Fruit fly (Drosophila melanogaster) whole organism, embryonic: ENCODE results near the gene His3.3A.
A peak's percentile ranks its signal among the peaks of the same experiment; 100 is the strongest.

Experiments used
- Awh ChIP-seq: fragments of 200-800 bp; sonication (Bioruptor generic); IDR thresholded peaks from 2 replicates; pipeline ENCODE4, ENCODE4 v1.3.6; 2022; ENCODE audit warnings: missing biosample characterization, missing genetic modification characterization
- CG12219 ChIP-seq: fragments of 200-800 bp; sonication (Bioruptor generic); optimal IDR thresholded peaks from 3 replicates; lab custom pipeline; 2018; ENCODE audit warnings: missing biosample characterization, mild to moderate bottlenecking, missing genetic modification characterization
- CG13296 ChIP-seq: fragments of 200-800 bp; sonication (Bioruptor generic); optimal IDR thresholded peaks from 3 replicates; lab custom pipeline; 2018; ENCODE audit warnings: missing biosample characterization, mild to moderate bottlenecking, missing genetic modification characterization
- CG14710 ChIP-seq: fragments of 200-800 bp; sonication (Bioruptor generic); optimal IDR thresholded peaks from 3 replicates; lab custom pipeline; 2019; ENCODE audit warnings: missing biosample characterization, mild to moderate bottlenecking, missing genetic modification characterization, moderate library complexity
- CG14860 ChIP-seq: fragments of 200-800 bp; sonication (Bioruptor generic); IDR thresholded peaks from 3 replicates; pipeline ENCODE4 v1.3.6; 2022; ENCODE audit warnings: missing biosample characterization, missing genetic modification characterization; ENCODE audit not compliant: partially characterized antibody
- CG15011 ChIP-seq: fragments of 200-800 bp; sonication (Bioruptor generic); optimal IDR thresholded peaks from 3 replicates; lab custom pipeline; 2018; ENCODE audit warnings: missing biosample characterization, mild to moderate bottlenecking, missing genetic modification characterization
- CG15073 ChIP-seq: fragments of 200-800 bp; sonication (Bioruptor generic); optimal IDR thresholded peaks from 2 replicates; lab custom pipeline; 2016; ENCODE audit warnings: missing biosample characterization, missing genetic modification characterization
- CG15696 ChIP-seq: fragments of 200-800 bp; sonication (Bioruptor generic); optimal IDR thresholded peaks from 2 replicates; lab custom pipeline; 2019; ENCODE audit warnings: missing biosample characterization, mild to moderate bottlenecking, missing genetic modification characterization, moderate library complexity
- CG1602 ChIP-seq: fragments of 200-800 bp; sonication (Bioruptor generic); optimal IDR thresholded peaks from 3 replicates; lab custom pipeline; 2016; ENCODE audit warnings: missing biosample characterization, missing genetic modification characterization
- CG1647 ChIP-seq: fragments of 200-800 bp; sonication (Bioruptor generic); optimal IDR thresholded peaks from 3 replicates; lab custom pipeline; 2016; ENCODE audit warnings: missing biosample characterization, missing genetic modification characterization
- CG16815 ChIP-seq: fragments of 200-800 bp; sonication (Bioruptor generic); optimal IDR thresholded peaks from 3 replicates; lab custom pipeline; 2017; ENCODE audit warnings: missing biosample characterization, mild to moderate bottlenecking, missing genetic modification characterization
- CG1832 ChIP-seq: fragments of 200-800 bp; sonication (Bioruptor generic); optimal IDR thresholded peaks from 2 replicates; lab custom pipeline; 2017; ENCODE audit warnings: missing biosample characterization, mild to moderate bottlenecking, missing genetic modification characterization, inconsistent platforms
- CG18599 ChIP-seq: fragments of 200-800 bp; sonication (Bioruptor generic); optimal IDR thresholded peaks from 3 replicates; lab custom pipeline; 2017; ENCODE audit warnings: missing biosample characterization, missing genetic modification characterization, mild to moderate bottlenecking, moderate library complexity, missing genetic modification reagents
- CG3163 ChIP-seq: fragments of 200-800 bp; sonication (Bioruptor generic); optimal IDR thresholded peaks from 3 replicates; lab custom pipeline; 2016; ENCODE audit warnings: missing biosample characterization, missing genetic modification characterization
- CG34376 ChIP-seq: fragments of 200-800 bp; sonication (Bioruptor generic); optimal IDR thresholded peaks from 2 replicates; lab custom pipeline; 2018; ENCODE audit warnings: missing biosample characterization, mild to moderate bottlenecking, missing genetic modification characterization
- CG5180 ChIP-seq: fragments of 200-800 bp; sonication (Bioruptor generic); optimal IDR thresholded peaks from 3 replicates; lab custom pipeline; 2017; ENCODE audit warnings: missing biosample characterization, missing genetic modification characterization, mild to moderate bottlenecking, moderate library complexity, missing genetic modification reagents
- CG5245 ChIP-seq: fragments of 200-800 bp; sonication (Bioruptor generic); optimal IDR thresholded peaks from 3 replicates; lab custom pipeline; 2016; ENCODE audit warnings: missing biosample characterization, missing genetic modification characterization
- CG6175 ChIP-seq: fragments of 200-800 bp; sonication (Bioruptor generic); IDR thresholded peaks from 3 replicates; pipeline ENCODE4 v1.3.6; 2022; ENCODE audit warnings: missing biosample characterization, missing genetic modification characterization
- CG6791 ChIP-seq: fragments of 200-800 bp; sonication (Bioruptor generic); IDR thresholded peaks from 3 replicates; pipeline ENCODE4 v1.3.6; 2022; ENCODE audit warnings: missing biosample characterization, missing genetic modification characterization; ENCODE audit not compliant: partially characterized antibody
- CG7928 ChIP-seq: fragments of 200-800 bp; sonication (Bioruptor generic); optimal IDR thresholded peaks from 2 replicates; lab custom pipeline; 2017; ENCODE audit warnings: missing biosample characterization, mild to moderate bottlenecking, missing genetic modification characterization
- CG8388 ChIP-seq: fragments of 200-800 bp; sonication (Bioruptor generic); optimal IDR thresholded peaks from 2 replicates; lab custom pipeline; 2019; ENCODE audit warnings: missing biosample characterization, mild to moderate bottlenecking, missing genetic modification characterization, moderate library complexity
- CG8765 ChIP-seq: fragments of 200-800 bp; sonication (Bioruptor generic); IDR thresholded peaks from 2 replicates; pipeline ENCODE4 v1.3.6; 2022; ENCODE audit warnings: missing biosample characterization, missing genetic modification characterization
- CG9727 ChIP-seq: fragments of 200-800 bp; sonication (Bioruptor generic); optimal IDR thresholded peaks from 3 replicates; lab custom pipeline; 2017; ENCODE audit warnings: missing biosample characterization, mild to moderate bottlenecking, missing genetic modification characterization
- CrebB ChIP-seq: fragments of 200-800 bp; sonication (Bioruptor generic); optimal IDR thresholded peaks from 3 replicates; lab custom pipeline; 2018; ENCODE audit warnings: missing biosample characterization, mild to moderate bottlenecking, missing genetic modification characterization
- HLH4C ChIP-seq: fragments of 200-800 bp; sonication (Bioruptor generic); IDR thresholded peaks from 3 replicates; pipeline ENCODE4 v1.3.6; 2022; ENCODE audit warnings: missing biosample characterization, missing genetic modification characterization; ENCODE audit not compliant: partially characterized antibody
- Hmr ChIP-seq: fragments of 200-800 bp; sonication (Bioruptor generic); optimal IDR thresholded peaks from 3 replicates; lab custom pipeline; 2017; ENCODE audit warnings: mild to moderate bottlenecking, missing biosample characterization, missing genetic modification reagents, missing genetic modification characterization
- MESR4 ChIP-seq: fragments of 200-800 bp; sonication (Bioruptor generic); optimal IDR thresholded peaks from 2 replicates; lab custom pipeline; 2018; ENCODE audit warnings: missing biosample characterization, mild to moderate bottlenecking, missing genetic modification characterization, moderate library complexity
- Nf-YB ChIP-seq: fragments of 200-800 bp; sonication (Bioruptor generic); optimal IDR thresholded peaks from 3 replicates; lab custom pipeline; 2019; ENCODE audit warnings: missing biosample characterization, mild to moderate bottlenecking, missing genetic modification characterization, moderate library complexity
- NfI ChIP-seq: fragments of 200-800 bp; sonication (Bioruptor generic); optimal IDR thresholded peaks from 3 replicates; lab custom pipeline; 2018; ENCODE audit warnings: missing biosample characterization, mild to moderate bottlenecking, missing genetic modification characterization, moderate library complexity
- Opbp ChIP-seq: fragments of 200-800 bp; sonication (Bioruptor generic); IDR thresholded peaks from 3 replicates; pipeline ENCODE4 v1.3.6; 2022; ENCODE audit warnings: missing biosample characterization, missing genetic modification characterization; ENCODE audit not compliant: partially characterized antibody
- Six4 ChIP-seq: fragments of 200-800 bp; sonication (Bioruptor generic); optimal IDR thresholded peaks from 2 replicates; lab custom pipeline; 2016; ENCODE audit warnings: missing biosample characterization, missing genetic modification characterization
- bbx ChIP-seq: fragments of 200-800 bp; sonication (Bioruptor generic); IDR thresholded peaks from 2 replicates; pipeline ENCODE4 v1.3.6; 2022; ENCODE audit warnings: missing biosample characterization, missing genetic modification characterization; ENCODE audit not compliant: partially characterized antibody
- chinmo ChIP-seq: fragments of 200-800 bp; sonication (Bioruptor generic); IDR thresholded peaks from 4 replicates; pipeline ENCODE4 v1.3.6; 2022; ENCODE audit warnings: missing biosample characterization, missing genetic modification characterization; ENCODE audit not compliant: partially characterized antibody
- crc ChIP-seq: fragments of 200-800 bp; sonication (Bioruptor generic); optimal IDR thresholded peaks from 2 replicates; lab custom pipeline; 2016; ENCODE audit warnings: missing biosample characterization, missing genetic modification characterization
- dmrt99B ChIP-seq: fragments of 200-800 bp; sonication (Bioruptor generic); optimal IDR thresholded peaks from 2 replicates; lab custom pipeline; 2018; ENCODE audit warnings: missing biosample characterization, mild to moderate bottlenecking, missing genetic modification characterization, moderate library complexity
- fu2 ChIP-seq: fragments of 200-800 bp; sonication (Bioruptor generic); optimal IDR thresholded peaks from 2 replicates; lab custom pipeline; 2016; ENCODE audit warnings: missing biosample characterization, missing genetic modification characterization
- gcm ChIP-seq: fragments of 200-800 bp; sonication (Bioruptor generic); optimal IDR thresholded peaks from 2 replicates; lab custom pipeline; 2019; ENCODE audit warnings: missing biosample characterization, mild to moderate bottlenecking, missing genetic modification characterization, moderate library complexity
- gro ChIP-seq: fragments of 200-800 bp; sonication (Bioruptor generic); optimal IDR thresholded peaks from 2 replicates; lab custom pipeline; 2016; ENCODE audit warnings: missing biosample characterization, missing genetic modification characterization
- gsb ChIP-seq: fragments of 200-800 bp; sonication (Bioruptor generic); IDR thresholded peaks from 2 replicates; pipeline ENCODE4 v1.3.6; 2022; ENCODE audit warnings: missing biosample characterization, missing genetic modification characterization
- odd ChIP-seq: fragments of 200-800 bp; sonication (Bioruptor generic); optimal IDR thresholded peaks from 2 replicates; lab custom pipeline; 2017; ENCODE audit warnings: missing biosample characterization, mild to moderate bottlenecking, missing genetic modification characterization
- otp ChIP-seq: fragments of 200-800 bp; sonication (Bioruptor generic); IDR thresholded peaks from 3 replicates; pipeline ENCODE4, ENCODE4 v1.3.6; 2022; ENCODE audit warnings: missing biosample characterization, missing genetic modification characterization
- phol ChIP-seq: fragments of 200-800 bp; sonication (Bioruptor generic); optimal IDR thresholded peaks from 3 replicates; lab custom pipeline; 2018; ENCODE audit warnings: missing biosample characterization, mild to moderate bottlenecking, missing genetic modification characterization, moderate library complexity
- rib ChIP-seq: fragments of 200-800 bp; sonication (Bioruptor generic); IDR thresholded peaks from 2 replicates; pipeline ENCODE4 v1.3.6; 2022; ENCODE audit warnings: missing biosample characterization, missing genetic modification characterization
- trem ChIP-seq: fragments of 200-800 bp; optimal IDR thresholded peaks from 3 replicates; lab custom pipeline; 2019; ENCODE audit warnings: missing biosample characterization, mild to moderate bottlenecking, missing genetic modification characterization, moderate library complexity
- vnd ChIP-seq: fragments of 200-800 bp; sonication (Bioruptor generic); IDR thresholded peaks from 3 replicates; pipeline ENCODE4 v1.3.6; 2022; ENCODE audit warnings: missing biosample characterization, missing genetic modification characterization; ENCODE audit not compliant: partially characterized antibody

Gene His3.3A

dm6 chr2L:5059645-5060254 is 4.9 kb downstream of the His3.3A start, which contains the start of gene Rpn11 (continued):
- peak; percentile 24 for TF ChIP-seq CG5245 (GFP tag; lab: Kevin White, UChicago)
- peak; percentile 67 for TF ChIP-seq CG18599 (GFP tag; lab: Kevin White, UChicago)
- peak; percentile 46 for TF ChIP-seq Six4 (GFP tag; lab: Kevin White, UChicago)
- peak; percentile 66 for TF ChIP-seq CG15696
- TF ChIP-seq CG1832 (GFP tag; lab: Kevin White, UChicago): no peak
- no peak for TF ChIP-seq vnd (GFP tag; lab: Robert Waterston, UW)
- TF ChIP-seq otp (GFP tag; lab: Robert Waterston, UW): no peak
- TF ChIP-seq NfI (GFP tag; lab: Kevin White, UChicago): peak; percentile 47
- TF ChIP-seq Nf-YB (GFP tag; lab: Kevin White, UChicago): peak; percentile 37
- TF ChIP-seq CrebB (tag; lab: Kevin White, UChicago): no peak
- peak; percentile 47; the same call in 1 of the 3 replicates for TF ChIP-seq Opbp (GFP tag; lab: Robert Waterston, UW)
- no peak for TF ChIP-seq CG15073
- TF ChIP-seq Hmr (GFP tag; lab: Kevin White, UChicago): peak; percentile 53
- TF ChIP-seq CG8765: no peak
- peak; percentile 87 for TF ChIP-seq CG14710 (tag; lab: Kevin White, UChicago)

DNA sequence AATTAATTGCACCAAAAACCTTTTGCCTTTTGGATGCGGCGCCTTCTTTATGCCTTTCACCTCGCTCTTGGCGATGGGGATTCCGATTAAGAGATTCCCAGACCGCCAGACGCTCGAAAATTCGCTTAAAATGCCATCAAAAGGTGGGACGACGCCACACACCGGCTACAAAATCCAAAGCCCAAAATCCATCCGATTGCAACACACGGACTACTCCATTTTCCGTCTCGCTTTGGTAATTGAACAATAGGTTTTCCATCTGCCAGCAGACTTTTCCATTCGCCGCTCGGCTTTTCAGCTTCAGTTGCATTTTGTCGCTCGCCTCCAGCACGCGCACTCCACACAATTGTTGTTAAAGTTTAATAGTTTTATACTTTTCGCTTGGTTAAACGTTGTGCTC is 5.7 kb downstream of the His3.3A start, which contains the start of gene qtc:
qtc (plus strand) TSS at position 301 of the 400 bp plus-strand sequence.
- peak; percentile 27; the same call in 1 of the 3 replicates for TF ChIP-seq CG6791
- TF ChIP-seq rib (GFP tag; lab: Robert Waterston, UW): no peak

DNA sequence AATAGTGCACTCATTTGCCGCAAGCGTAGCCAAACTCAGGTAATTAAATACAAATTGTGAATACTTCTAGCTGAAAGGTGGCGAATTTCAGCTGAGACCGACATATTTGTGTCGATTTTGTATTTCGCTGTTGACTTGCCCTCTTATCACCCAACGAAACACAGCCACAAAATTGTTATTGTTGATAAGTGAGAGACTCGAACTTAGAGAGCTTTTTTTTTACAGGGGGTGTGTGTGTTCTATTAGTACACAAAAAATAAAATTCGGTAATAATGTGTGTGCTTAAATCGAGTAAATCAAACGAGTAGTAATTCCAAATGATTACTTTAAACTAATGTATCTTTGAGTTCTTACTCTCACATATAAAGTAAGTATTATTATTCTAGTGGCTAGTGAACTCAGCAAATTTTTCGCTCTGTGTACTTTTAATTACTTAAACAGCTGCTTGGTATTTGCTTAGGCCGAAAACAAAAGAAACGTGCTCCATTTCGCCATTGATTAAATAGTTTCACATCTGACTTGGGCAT is 6.2 kb downstream of the His3.3A start:
- peak; percentile 53 for TF ChIP-seq CG15011 (GFP tag; lab: Kevin White, UChicago)
- TF ChIP-seq HLH4C (GFP tag; lab: Robert Waterston, UW): no peak
- TF ChIP-seq odd (GFP tag; lab: Kevin White, UChicago): peak; percentile 72
- TF ChIP-seq CG7928 (GFP tag; lab: Kevin White, UChicago): peak; percentile 20
- TF ChIP-seq chinmo (GFP tag; lab: Robert Waterston, UW): no peak
- peak; percentile 73 for TF ChIP-seq Awh (GFP tag; lab: Robert Waterston, UW)
- peak; percentile 23 for TF ChIP-seq phol (tag; lab: Kevin White, UChicago)
- TF ChIP-seq CG8388 (GFP tag; lab: Kevin White, UChicago): peak; percentile 52
- TF ChIP-seq CG3163 (GFP tag; lab: Kevin White, UChicago): peak; percentile 0
- peak; percentile 10 for TF ChIP-seq CG5180 (GFP tag; lab: Kevin White, UChicago)
- peak; percentile 34 for TF ChIP-seq gcm (GFP tag; lab: Kevin White, UChicago)
- TF ChIP-seq gsb: peak; percentile 49
- no peak for TF ChIP-seq CG14860 (GFP tag; lab: Robert Waterston, UW)
- peak; percentile 77 for TF ChIP-seq CG34376 (GFP tag; lab: Kevin White, UChicago)
- no peak for TF ChIP-seq CG6175
- peak; percentile 83 for TF ChIP-seq crc (GFP tag; lab: Kevin White, UChicago)
- peak; percentile 87 for TF ChIP-seq dmrt99B (tag; lab: Kevin White, UChicago)
- peak; percentile 66 for TF ChIP-seq CG9727
- TF ChIP-seq MESR4 (GFP tag; lab: Kevin White, UChicago): no peak
- TF ChIP-seq CG13296: peak; percentile 71
- peak; percentile 52 for TF ChIP-seq CG12219 (GFP tag; lab: Kevin White, UChicago)
- TF ChIP-seq CG1602: peak; percentile 40
- peak; percentile 1 for TF ChIP-seq CG16815 (GFP tag; lab: Kevin White, UChicago)
- TF ChIP-seq CG1647 (GFP tag; lab: Kevin White, UChicago): peak; percentile 55
- no peak for TF ChIP-seq trem (tag; lab: Kevin White, UChicago)
- no peak for TF ChIP-seq bbx (GFP tag; lab: Robert Waterston, UW)
- peak; percentile 27 for TF ChIP-seq gro (GFP tag; lab: Kevin White, UChicago)
- TF ChIP-seq fu2 (GFP tag; lab: Kevin White, UChicago): peak; percentile 50
